Worm (Caenorhabditis elegans): ENCODE measurements around the gene srx-28.

srx-28 gene

ce11 chrV:2718688-2719185, 38.3 kb downstream of the srx-28 start, which contains the start of gene srt-29:
Gene srt-29 (minus strand): TSS chrV:2719135.
- TF ChIP-seq elt-1 (tag; optimal IDR thresholded peaks at IDR 0.05), result no peak
- TF ChIP-seq nhr-11 (tag; optimal IDR thresholded peaks at IDR 0.05), result no peak
- TF ChIP-seq egl-27 (tag; optimal IDR thresholded peaks at IDR 0.05), result no peak
- no peak for TF ChIP-seq ztf-11 (tag; optimal IDR thresholded peaks at IDR 0.05)
- TF ChIP-seq lin-11 (tag; optimal IDR thresholded peaks at IDR 0.05), result no peak
- TF ChIP-seq crh-2 (tag; optimal IDR thresholded peaks at IDR 0.05), result no peak
- TF ChIP-seq nhr-129 (tag; optimal IDR thresholded peaks at IDR 0.05), result no peak
- TF ChIP-seq ztf-4 (tag; optimal IDR thresholded peaks at IDR 0.05), result no peak
- no peak for TF ChIP-seq F13H6.1 (tag; optimal IDR thresholded peaks at IDR 0.05)
- no peak for TF ChIP-seq unc-55 (GFP tag; optimal IDR thresholded peaks at IDR 0.05)
- no peak for TF ChIP-seq nhr-25 (tag; optimal IDR thresholded peaks at IDR 0.05)
- no peak for TF ChIP-seq C34F6.9 (tag; optimal IDR thresholded peaks at IDR 0.05)
- no peak for TF ChIP-seq ceh-82 (tag; optimal IDR thresholded peaks at IDR 0.05)

DNA sequence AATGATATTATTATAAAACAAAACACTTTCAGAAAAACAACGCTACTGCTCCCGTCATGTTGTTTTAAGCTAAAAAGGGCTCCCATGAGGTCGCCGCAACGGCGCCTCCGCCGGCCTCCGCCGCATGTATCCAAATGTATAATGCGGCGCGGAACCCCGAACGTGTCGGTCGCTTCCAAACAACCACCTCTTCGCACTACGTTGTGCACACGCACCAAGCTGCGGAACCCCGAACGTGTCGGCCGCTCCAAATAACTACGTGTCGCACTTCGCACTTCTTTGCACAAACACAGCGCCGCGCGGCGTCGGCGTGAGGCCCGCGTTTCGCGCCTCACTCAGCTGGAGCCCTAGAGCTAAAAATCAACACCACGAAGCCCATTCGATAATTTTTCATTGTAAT, 40.1 kb downstream of the srx-28 start:
- TF ChIP-seq nhr-21 (tag; optimal IDR thresholded peaks at IDR 0.05) (no peak), nhr-11 (tag; optimal IDR thresholded peaks at IDR 0.05) (no peak), nhr-23 (tag; optimal IDR thresholded peaks at IDR 0.05) (no peak), unc-39 (tag; optimal IDR thresholded peaks at IDR 0.05) (no peak), mab-5 (tag; optimal IDR thresholded peaks at IDR 0.05) (no peak), mdl-1 (tag; optimal IDR thresholded peaks at IDR 0.05) (no peak), zag-1 (tag; optimal IDR thresholded peaks at IDR 0.05) (no peak), snpc-4 (tag; optimal IDR thresholded peaks at IDR 0.05) (no peak), lin-11 (tag; optimal IDR thresholded peaks at IDR 0.05) (no peak), elt-3 (tag; optimal IDR thresholded peaks at IDR 0.05) (no peak), sma-3 (GFP tag; optimal IDR thresholded peaks at IDR 0.05) (no peak), nhr-129 (tag; optimal IDR thresholded peaks at IDR 0.05) (no peak), ceh-16 (tag; optimal IDR thresholded peaks at IDR 0.05) (no peak), crh-2 (tag; optimal IDR thresholded peaks at IDR 0.05) (no peak)

ce11 chrV:2713532-2713931, 43.5 kb downstream of the srx-28 start, which contains the start of gene srt-28:
Gene srt-28 (minus strand): TSS chrV:2713632.
- TF ChIP-seq gmeb-1 (tag; optimal IDR thresholded peaks at IDR 0.05) (no peak), nhr-12 (tag; optimal IDR thresholded peaks at IDR 0.05) (no peak), elt-1 (tag; optimal IDR thresholded peaks at IDR 0.05) (no peak), ztf-4 (tag; optimal IDR thresholded peaks at IDR 0.05) (no peak), mdl-1 (tag; optimal IDR thresholded peaks at IDR 0.05) (no peak), nhr-237 (tag; optimal IDR thresholded peaks at IDR 0.05) (no peak), peb-1 (tag; optimal IDR thresholded peaks at IDR 0.05) (no peak), ama-1 (optimal IDR thresholded peaks at IDR 0.05) (no peak), snpc-4 (tag; optimal IDR thresholded peaks at IDR 0.05) (no peak), nhr-77 (tag; optimal IDR thresholded peaks at IDR 0.05) (no peak), sma-3 (GFP tag; optimal IDR thresholded peaks at IDR 0.05) (no peak), unc-62 (GFP tag; optimal IDR thresholded peaks at IDR 0.05) (no peak), elt-3 (tag; optimal IDR thresholded peaks at IDR 0.05) (no peak), lsy-2 (tag; optimal IDR thresholded peaks at IDR 0.05) (no peak), unc-39 (tag; optimal IDR thresholded peaks at IDR 0.05) (no peak)

ce11 chrV:2711429-2711828, 45.6 kb downstream of the srx-28 start, which contains the start of gene C24B9.3:
Gene C24B9.3 (minus strand): TSS chrV:2711599.
- TF ChIP-seq nhr-23 (tag; optimal IDR thresholded peaks at IDR 0.05), result no peak
- TF ChIP-seq nhr-25 (tag; optimal IDR thresholded peaks at IDR 0.05), result no peak
- TF ChIP-seq ztf-4 (tag; optimal IDR thresholded peaks at IDR 0.05), result no peak
- peak; percentile 5 for TF ChIP-seq gmeb-1 (tag; optimal IDR thresholded peaks at IDR 0.05)
- no peak for TF ChIP-seq nhr-237 (tag; optimal IDR thresholded peaks at IDR 0.05)
- TF ChIP-seq lsy-2 (tag; optimal IDR thresholded peaks at IDR 0.05), result no peak
- no peak for TF ChIP-seq elt-1 (tag; optimal IDR thresholded peaks at IDR 0.05)
- TF ChIP-seq nhr-77 (tag; optimal IDR thresholded peaks at IDR 0.05), result no peak
- no peak for TF ChIP-seq C34F6.9 (tag; optimal IDR thresholded peaks at IDR 0.05)
- TF ChIP-seq sma-9 (GFP tag; optimal IDR thresholded peaks at IDR 0.05), result peak; percentile 39
- TF ChIP-seq sma-9 (tag; optimal IDR thresholded peaks at IDR 0.05), result no peak
- no peak for TF ChIP-seq lin-11 (tag; optimal IDR thresholded peaks at IDR 0.05)
- no peak for TF ChIP-seq ceh-82 (tag; optimal IDR thresholded peaks at IDR 0.05)
- TF ChIP-seq lin-39 (tag; optimal IDR thresholded peaks at IDR 0.05), result no peak
- no peak for TF ChIP-seq sma-3 (GFP tag; optimal IDR thresholded peaks at IDR 0.05)
- no peak for TF ChIP-seq egl-27 (tag; optimal IDR thresholded peaks at IDR 0.05)
- TF ChIP-seq mab-5 (tag; optimal IDR thresholded peaks at IDR 0.05), result no peak
- TF ChIP-seq mdl-1 (tag; optimal IDR thresholded peaks at IDR 0.05), result no peak
- TF ChIP-seq ama-1 (optimal IDR thresholded peaks at IDR 0.05), result no peak
- TF ChIP-seq crh-2 (tag; optimal IDR thresholded peaks at IDR 0.05), result peak; percentile 8
- TF ChIP-seq elt-3 (tag; optimal IDR thresholded peaks at IDR 0.05), result no peak
- TF ChIP-seq sem-4 (tag; optimal IDR thresholded peaks at IDR 0.05), result no peak
- TF ChIP-seq unc-55 (GFP tag; optimal IDR thresholded peaks at IDR 0.05), result no peak
- TF ChIP-seq aly-2 (tag; optimal IDR thresholded peaks at IDR 0.05), result no peak
- TF ChIP-seq peb-1 (tag; optimal IDR thresholded peaks at IDR 0.05), result no peak
- no peak for TF ChIP-seq unc-62 (GFP tag; optimal IDR thresholded peaks at IDR 0.05)
- no peak for TF ChIP-seq alr-1 (tag; optimal IDR thresholded peaks at IDR 0.05)
- no peak for TF ChIP-seq unc-39 (tag; optimal IDR thresholded peaks at IDR 0.05)
- TF ChIP-seq nhr-10 (tag; optimal IDR thresholded peaks at IDR 0.05), result no peak
- no peak for TF ChIP-seq F13H6.1 (tag; optimal IDR thresholded peaks at IDR 0.05)
- TF ChIP-seq Y55F3AM.14 (GFP tag; optimal IDR thresholded peaks at IDR 0.05), result no peak
- no peak for TF ChIP-seq nhr-129 (tag; optimal IDR thresholded peaks at IDR 0.05)
- no peak for TF ChIP-seq dmd-4 (tag; optimal IDR thresholded peaks at IDR 0.05)
- TF ChIP-seq nhr-11 (tag; optimal IDR thresholded peaks at IDR 0.05), result no peak
- peak; percentile 69 for TF ChIP-seq fos-1 (tag; optimal IDR thresholded peaks at IDR 0.05)
